Fruit fly (Drosophila melanogaster) whole organism, pupa: ENCODE measurements around the gene Jasper.

ENCODE experiments used
- CG10348 ChIP-seq: fragments of 200-800 bp; sonication (Bioruptor generic); IDR thresholded peaks from 2 replicates; pipeline ENCODE4 v1.3.6; 2022; ENCODE audit warnings: missing biosample characterization, missing genetic modification characterization
- CG12605 ChIP-seq: fragments of 200-800 bp; sonication (Bioruptor generic); IDR thresholded peaks from 2 replicates; pipeline ENCODE4 v1.3.6; 2022; ENCODE audit warnings: missing biosample characterization, missing genetic modification characterization
- CG13204 ChIP-seq: fragments of 200-800 bp; sonication (Bioruptor generic); optimal IDR thresholded peaks from 2 replicates; lab custom pipeline; 2018; ENCODE audit warnings: missing biosample characterization, mild to moderate bottlenecking, missing genetic modification characterization, moderate library complexity
- CG14655 ChIP-seq: fragments of 200-800 bp; sonication (Bioruptor generic); optimal IDR thresholded peaks from 3 replicates; lab custom pipeline; 2017; ENCODE audit warnings: mild to moderate bottlenecking, missing biosample characterization, missing genetic modification reagents, missing genetic modification characterization
- CG15710 ChIP-seq: fragments of 200-800 bp; sonication (Bioruptor generic); optimal IDR thresholded peaks from 2 replicates; lab custom pipeline; 2018; ENCODE audit warnings: missing biosample characterization, mild to moderate bottlenecking, missing genetic modification characterization, moderate library complexity
- CG17806 ChIP-seq: fragments of 200-800 bp; sonication (Bioruptor generic); optimal IDR thresholded peaks from 2 replicates; lab custom pipeline; 2018; ENCODE audit warnings: missing biosample characterization, mild to moderate bottlenecking, missing genetic modification characterization, moderate library complexity
- CG32121 ChIP-seq: fragments of 200-800 bp; sonication (Bioruptor generic); IDR thresholded peaks from 2 replicates; pipeline ENCODE4 v1.3.6; 2022; ENCODE audit warnings: missing biosample characterization, missing genetic modification characterization
- CG34367 ChIP-seq: fragments of 200-800 bp; sonication (Bioruptor generic); optimal IDR thresholded peaks from 2 replicates; lab custom pipeline; 2018; ENCODE audit warnings: missing biosample characterization, mild to moderate bottlenecking, missing genetic modification characterization
- CG4496 ChIP-seq: fragments of 200-800 bp; sonication (Bioruptor generic); IDR thresholded peaks from 3 replicates; pipeline ENCODE4 v1.3.6; 2022; ENCODE audit warnings: missing biosample characterization, missing genetic modification characterization
- CG8159 ChIP-seq: fragments of 200-800 bp; sonication (Bioruptor generic); optimal IDR thresholded peaks from 3 replicates; lab custom pipeline; 2018; ENCODE audit warnings: missing biosample characterization, mild to moderate bottlenecking, missing genetic modification characterization, moderate library complexity
- CG8301 ChIP-seq: fragments of 200-800 bp; sonication (Bioruptor generic); optimal IDR thresholded peaks from 2 replicates; lab custom pipeline; 2018; ENCODE audit warnings: missing biosample characterization, mild to moderate bottlenecking, missing genetic modification characterization
- CG9948 ChIP-seq: fragments of 200-800 bp; sonication (Bioruptor generic); optimal IDR thresholded peaks from 2 replicates; lab custom pipeline; 2018; ENCODE audit warnings: missing biosample characterization, mild to moderate bottlenecking, missing genetic modification characterization, moderate library complexity
- D1 ChIP-seq: fragments of 200-800 bp; sonication (Bioruptor generic); optimal IDR thresholded peaks from 2 replicates; lab custom pipeline; 2018; ENCODE audit warnings: missing biosample characterization, mild to moderate bottlenecking, missing genetic modification characterization, moderate library complexity
- EcR ChIP-seq: fragments of 200-800 bp; sonication (Bioruptor generic); optimal IDR thresholded peaks from 3 replicates; lab custom pipeline; 2019; ENCODE audit warnings: missing biosample characterization, missing genetic modification characterization, mild to moderate bottlenecking, moderate library complexity, missing genetic modification reagents
- Ets98B ChIP-seq: fragments of 200-800 bp; sonication (Bioruptor generic); IDR thresholded peaks from 2 replicates; pipeline ENCODE4 v1.3.6; 2022; ENCODE audit warnings: missing biosample characterization, missing genetic modification characterization
- Pif1A ChIP-seq: fragments of 200-800 bp; sonication (Bioruptor generic); optimal IDR thresholded peaks from 3 replicates; lab custom pipeline; 2016; ENCODE audit warnings: missing biosample characterization, missing genetic modification characterization
- Pif1B ChIP-seq: fragments of 200-800 bp; sonication (Bioruptor generic); optimal IDR thresholded peaks from 3 replicates; lab custom pipeline; 2016; ENCODE audit warnings: missing biosample characterization, missing genetic modification characterization
- Snoo ChIP-seq: fragments of 200-800 bp; sonication (Bioruptor generic); optimal IDR thresholded peaks from 3 replicates; lab custom pipeline; 2017; ENCODE audit warnings: missing biosample characterization, mild to moderate bottlenecking, missing genetic modification characterization, inconsistent platforms
- fd96Ca ChIP-seq: fragments of 200-800 bp; sonication (Bioruptor generic); IDR thresholded peaks from 3 replicates; pipeline ENCODE4 v1.3.6; 2022; ENCODE audit warnings: missing biosample characterization, missing genetic modification characterization
- gl ChIP-seq: fragments of 200-800 bp; sonication (Bioruptor generic); optimal IDR thresholded peaks from 2 replicates; lab custom pipeline; 2018; ENCODE audit warnings: missing biosample characterization, mild to moderate bottlenecking, missing genetic modification characterization
- rn ChIP-seq: fragments of 200-800 bp; sonication (Bioruptor generic); IDR thresholded peaks from 2 replicates; pipeline ENCODE4 v1.3.6; 2022; ENCODE audit warnings: missing biosample characterization, missing genetic modification characterization

Gene Jasper

dm6 chr3R:30012602-30013489 is 39.5 kb upstream of the Jasper start:
- TF ChIP-seq CG10348 (GFP tag; lab: Robert Waterston, UW) (no peak), CG9948 (tag; lab: Kevin White, UChicago) (no peak), EcR (GFP tag; lab: Kevin White, UChicago) (no peak), CG14655 (GFP tag; lab: Kevin White, UChicago) (peak; percentile 58), CG12605 (no peak), CG32121 (GFP tag; lab: Robert Waterston, UW) (peak; percentile 64), gl (tag; lab: Kevin White, UChicago) (no peak), CG34367 (no peak), CG4496 (GFP tag; lab: Robert Waterston, UW) (peak; percentile 72), Ets98B (GFP tag; lab: Robert Waterston, UW) (peak; percentile 66; the same call in 1 of the 2 replicates), CG17806 (tag; lab: Kevin White, UChicago) (no peak), Snoo (tag; lab: Kevin White, UChicago) (no peak), Pif1B (GFP tag; lab: Kevin White, UChicago) (no peak), rn (peak; percentile 32; the same call in 1 of the 2 replicates), CG15710 (tag; lab: Kevin White, UChicago) (no peak), fd96Ca (GFP tag; lab: Robert Waterston, UW) (peak; percentile 68; the same call in 2 of the 3 replicates), CG8159 (tag; lab: Kevin White, UChicago) (no peak), Pif1A (no peak), CG8301 (peak; percentile 38), CG13204 (GFP tag; lab: Kevin White, UChicago) (no peak), D1 (tag; lab: Kevin White, UChicago) (no peak)

dm6 chr3R:30013909-30014308 is 38.4 kb upstream of the Jasper start:
- TF ChIP-seq EcR (GFP tag; lab: Kevin White, UChicago) (no peak), CG15710 (tag; lab: Kevin White, UChicago) (peak; percentile 18), CG9948 (tag; lab: Kevin White, UChicago) (no peak), CG34367 (peak; percentile 23), gl (tag; lab: Kevin White, UChicago) (peak; percentile 94), Pif1B (GFP tag; lab: Kevin White, UChicago) (peak; percentile 64), D1 (tag; lab: Kevin White, UChicago) (no peak), CG8159 (tag; lab: Kevin White, UChicago) (peak; percentile 40), CG10348 (GFP tag; lab: Robert Waterston, UW) (no peak), Ets98B (GFP tag; lab: Robert Waterston, UW) (peak; percentile 77), Pif1A (peak; percentile 76), CG13204 (GFP tag; lab: Kevin White, UChicago) (peak; percentile 78), rn (no peak), fd96Ca (GFP tag; lab: Robert Waterston, UW) (peak; percentile 39; the same call in 2 of the 3 replicates), CG17806 (tag; lab: Kevin White, UChicago) (peak; percentile 47), CG14655 (GFP tag; lab: Kevin White, UChicago) (peak; percentile 58), CG32121 (GFP tag; lab: Robert Waterston, UW) (no peak; the same call in 1 of the 2 replicates), Snoo (tag; lab: Kevin White, UChicago) (peak; percentile 3), CG8301 (peak; percentile 48), CG4496 (GFP tag; lab: Robert Waterston, UW) (peak; percentile 54; the same call in 1 of the 3 replicates), CG12605 (peak; percentile 87)

DNA sequence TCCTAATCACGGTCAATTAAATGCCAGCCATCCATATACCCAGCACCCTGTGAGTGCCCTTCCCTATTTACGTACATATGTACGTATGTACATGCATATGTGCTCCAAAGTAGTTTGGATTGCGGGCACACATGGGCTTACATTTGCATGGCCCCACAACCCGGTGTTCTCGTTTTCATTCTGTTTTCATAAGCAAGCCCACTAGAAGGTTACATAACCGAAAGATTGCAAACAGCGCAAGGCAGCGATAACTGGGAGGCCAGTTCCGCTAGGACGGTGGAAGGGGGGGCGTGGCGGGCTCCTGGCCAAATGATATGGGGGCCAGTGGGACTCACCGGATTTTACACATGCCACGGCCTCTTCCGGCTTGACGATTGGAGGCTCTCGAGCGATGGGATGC is 37.8 kb upstream of the Jasper start:
- TF ChIP-seq CG14655 (GFP tag; lab: Kevin White, UChicago) (no peak), Pif1A (no peak), CG34367 (no peak)

dm6 chr3R:30014977-30015514 is 37.3 kb upstream of the Jasper start, which contains the start of gene CG7920:
TSS of gene CG7920 (minus strand) at chr3R:30015284.
- TF ChIP-seq CG4496 (GFP tag; lab: Robert Waterston, UW) (0 out of 3 replicates have a peak, but pooled peaks have one; percentile 36), CG34367 (peak; percentile 7), CG17806 (tag; lab: Kevin White, UChicago) (peak; percentile 6), CG10348 (GFP tag; lab: Robert Waterston, UW) (no peak), CG12605 (peak; percentile 44; the same call in 1 of the 2 replicates), CG32121 (GFP tag; lab: Robert Waterston, UW) (0 out of 2 replicates have a peak, but pooled peaks have one; percentile 24), fd96Ca (GFP tag; lab: Robert Waterston, UW) (no peak), Ets98B (GFP tag; lab: Robert Waterston, UW) (peak; percentile 40; the same call in 1 of the 2 replicates), gl (tag; lab: Kevin White, UChicago) (no peak), CG8301 (peak; percentile 6), CG13204 (GFP tag; lab: Kevin White, UChicago) (peak; percentile 45)

- no peak for TF ChIP-seq Pif1B (GFP tag; lab: Kevin White, UChicago)
- TF ChIP-seq CG4496 (GFP tag; lab: Robert Waterston, UW) = peak; percentile 64; the same call in 2 of the 3 replicates
- TF ChIP-seq CG13204 (GFP tag; lab: Kevin White, UChicago) = no peak
- TF ChIP-seq CG34367 = no peak
- no peak for TF ChIP-seq CG10348 (GFP tag; lab: Robert Waterston, UW)
- no peak for TF ChIP-seq D1 (tag; lab: Kevin White, UChicago)
- TF ChIP-seq CG32121 (GFP tag; lab: Robert Waterston, UW) = peak; percentile 73
- no peak for TF ChIP-seq CG14655 (GFP tag; lab: Kevin White, UChicago)
- TF ChIP-seq CG8301 = peak; percentile 44
- TF ChIP-seq CG8159 (tag; lab: Kevin White, UChicago) = peak; percentile 27
- peak; percentile 37; the same call in 1 of the 3 replicates for TF ChIP-seq fd96Ca (GFP tag; lab: Robert Waterston, UW)
- peak; percentile 57 for TF ChIP-seq Ets98B (GFP tag; lab: Robert Waterston, UW)
- peak; percentile 9 for TF ChIP-seq CG15710 (tag; lab: Kevin White, UChicago)
- 0 out of 2 replicates have a peak, but pooled peaks have one; percentile 21 for TF ChIP-seq rn
- peak; percentile 20 for TF ChIP-seq CG9948 (tag; lab: Kevin White, UChicago)
- peak; percentile 8 for TF ChIP-seq CG17806 (tag; lab: Kevin White, UChicago)
- no peak for TF ChIP-seq EcR (GFP tag; lab: Kevin White, UChicago)
- no peak for TF ChIP-seq Snoo (tag; lab: Kevin White, UChicago)
Measured at dm6 chr3R:30021009-30021408, 31.3 kb upstream of the Jasper start.
